In genomic region chrII:6303209-6303740, ce11 we compare ENCODE assay signal across 6 worm cellular contexts.
A peak's percentile ranks its signal among the peaks of the same experiment; 100 is the strongest.
TF ChIP-seq lines count a peak whose summit lies in the region.

C29F5.1 (plus strand) TSS chrII:6303525.

TF ChIP-seq in whole organism, L1 larva, 84 proteins besides CTCF, POLR2A, EP300 and RAD21 (continues in another document):
- TF ChIP-seq aly-2 (tag; optimal IDR thresholded peaks at IDR 0.05; lab: Kevin White, UChicago) (no peak), mdl-1 (tag; optimal IDR thresholded peaks at IDR 0.05; lab: Kevin White, UChicago) (peak in 1 of 2 experiments; percentile 0), nhr-12 (tag; optimal IDR thresholded peaks at IDR 0.05; lab: Kevin White, UChicago) (no peak), elt-2 (tag; optimal IDR thresholded peaks at IDR 0.05; lab: Kevin White, UChicago) (no peak), lsy-2 (tag; optimal IDR thresholded peaks at IDR 0.05; lab: Kevin White, UChicago) (peak in 1 of 2 experiments; percentile 2), ceh-88 (GFP tag; IDR thresholded peaks at IDR 0.05; lab: Robert Waterston, UW) (no peak), pag-3 (tag; optimal IDR thresholded peaks at IDR 0.05; lab: Kevin White, UChicago; ENCODE audit: borderline replicate concordance, insufficient read depth) (peak; percentile 11), C34B4.2 (tag; optimal IDR thresholded peaks at IDR 0.05; lab: Kevin White, UChicago) (no peak), lin-14 (GFP tag; optimal IDR thresholded peaks at IDR 0.05; lab: Kevin White, UChicago) (peak; percentile 89), dsc-1 (tag; optimal IDR thresholded peaks at IDR 0.05; lab: Kevin White, UChicago) (peak; percentile 34), efl-1 (optimal IDR thresholded peaks at IDR 0.05; lab: Kevin White, UChicago) (no peak), efl-1 (GFP tag; optimal IDR thresholded peaks at IDR 0.05 in 1 of 2; lab: Kevin White, UChicago) (peak in 1 of 2 experiments; percentile 92), rnt-1 (tag; optimal IDR thresholded peaks at IDR 0.05; lab: Kevin White, UChicago) (peak; percentile 50), Y116A8C.19 (tag; optimal IDR thresholded peaks at IDR 0.05; lab: Kevin White, UChicago; ENCODE audit: borderline replicate concordance) (no peak)

TF ChIP-seq in whole organism, L2 larva, 48 proteins besides CTCF, POLR2A, EP300 and RAD21 (continues in another document):
- TF ChIP-seq elt-1 (tag; optimal IDR thresholded peaks at IDR 0.05; lab: Kevin White, UChicago): no peak
- TF ChIP-seq nhr-6 (tag; optimal IDR thresholded peaks at IDR 0.05; lab: Kevin White, UChicago): no peak
- peak; percentile 46 for TF ChIP-seq nhr-129 (tag; optimal IDR thresholded peaks at IDR 0.05; lab: Kevin White, UChicago)
- no peak for TF ChIP-seq ceh-16 (tag; optimal IDR thresholded peaks at IDR 0.05; lab: Kevin White, UChicago)
- TF ChIP-seq blmp-1 (tag; optimal IDR thresholded peaks at IDR 0.05; lab: Kevin White, UChicago; ENCODE audit: insufficient read depth): no peak
- no peak for TF ChIP-seq sem-4 (tag; optimal IDR thresholded peaks at IDR 0.05; lab: Kevin White, UChicago)
- TF ChIP-seq lin-11 (tag; optimal IDR thresholded peaks at IDR 0.05; lab: Kevin White, UChicago): no peak
- no peak for TF ChIP-seq C34F6.9 (tag; optimal IDR thresholded peaks at IDR 0.05; lab: Kevin White, UChicago)
- TF ChIP-seq lin-13 (GFP tag; optimal IDR thresholded peaks at IDR 0.05; lab: Kevin White, UChicago): no peak
- TF ChIP-seq nhr-25 (tag; optimal IDR thresholded peaks at IDR 0.05; lab: Kevin White, UChicago): no peak
- TF ChIP-seq nhr-11 (tag; optimal IDR thresholded peaks at IDR 0.05; lab: Kevin White, UChicago): no peak
- no peak for TF ChIP-seq unc-62 (GFP tag; optimal IDR thresholded peaks at IDR 0.05; lab: Kevin White, UChicago)
- no peak for TF ChIP-seq alr-1 (tag; optimal IDR thresholded peaks at IDR 0.05; lab: Kevin White, UChicago)
- no peak for TF ChIP-seq lsy-2 (tag; optimal IDR thresholded peaks at IDR 0.05; lab: Kevin White, UChicago)
- TF ChIP-seq ztf-1 (GFP tag; conservative IDR thresholded peaks at IDR 0.05; lab: Robert Waterston, UW): no peak
- TF ChIP-seq F13H6.1 (tag; optimal IDR thresholded peaks at IDR 0.05; lab: Kevin White, UChicago): peak; percentile 11

TF ChIP-seq in whole organism, L3 larva, 47 proteins besides CTCF, POLR2A, EP300 and RAD21:
- TF ChIP-seq egl-5 (tag; optimal IDR thresholded peaks at IDR 0.05; lab: Kevin White, UChicago): peak; percentile 40
- no peak for TF ChIP-seq nhr-25 (tag; optimal IDR thresholded peaks at IDR 0.05; lab: Kevin White, UChicago)
- peak; percentile 1 for TF ChIP-seq nfya-1 (tag; optimal IDR thresholded peaks at IDR 0.05; lab: Kevin White, UChicago; ENCODE audit: insufficient read depth)
- TF ChIP-seq ZK546.5 (tag; optimal IDR thresholded peaks at IDR 0.05; lab: Kevin White, UChicago): no peak

TF ChIP-seq in whole organism, L4 larva, 104 proteins besides CTCF, POLR2A, EP300 and RAD21:
- TF ChIP-seq zfp-2 (tag; optimal IDR thresholded peaks at IDR 0.05; lab: Kevin White, UChicago): no peak
- TF ChIP-seq nhr-11 (tag; optimal IDR thresholded peaks at IDR 0.05; lab: Kevin White, UChicago): peak; percentile 36
- TF ChIP-seq nhr-28 (tag; optimal IDR thresholded peaks at IDR 0.05; lab: Kevin White, UChicago): peak; percentile 4
- 0 out of 2 replicates have a peak, but pooled peaks have one; percentile 41 for TF ChIP-seq ZK337.2 (GFP tag; IDR thresholded peaks at IDR 0.05; lab: Robert Waterston, UW)
- peak in 1 of 2 experiments; percentile 18 for TF ChIP-seq daf-16 (GFP tag; optimal IDR thresholded peaks at IDR 0.05; lab: Kevin White, UChicago)
- TF ChIP-seq daf-16 (tag; optimal IDR thresholded peaks at IDR 0.05; lab: Kevin White, UChicago): no peak
- no peak for TF ChIP-seq lin-13 (GFP tag; optimal IDR thresholded peaks at IDR 0.05; lab: Kevin White, UChicago)
- TF ChIP-seq attf-4 (tag; optimal IDR thresholded peaks at IDR 0.05; lab: Kevin White, UChicago): no peak
- TF ChIP-seq zip-11 (GFP tag; IDR thresholded peaks at IDR 0.05; lab: Robert Waterston, UW): no peak
- no peak for TF ChIP-seq zag-1 (tag; optimal IDR thresholded peaks at IDR 0.05; lab: Kevin White, UChicago)

TF ChIP-seq in whole organism, late embryonic, 69 proteins besides CTCF, POLR2A, EP300 and RAD21:
- TF ChIP-seq nhr-232 (tag; optimal IDR thresholded peaks at IDR 0.05; lab: Kevin White, UChicago): no peak
- TF ChIP-seq rnt-1 (tag; optimal IDR thresholded peaks at IDR 0.05; lab: Kevin White, UChicago): peak; percentile 29
- peak; percentile 9 for TF ChIP-seq unc-55 (GFP tag; optimal IDR thresholded peaks at IDR 0.05; lab: Kevin White, UChicago)
- peak; percentile 69 for TF ChIP-seq ceh-18 (tag; optimal IDR thresholded peaks at IDR 0.05; lab: Kevin White, UChicago)
TF ChIP-seq in whole organism, late embryonic: peak in this region for 3.

TF ChIP-seq in whole organism, mixed stage, embryonic, 35 proteins besides CTCF, POLR2A, EP300 and RAD21:
- TF ChIP-seq hlh-1 (tag; optimal IDR thresholded peaks at IDR 0.05; lab: Kevin White, UChicago) (peak; percentile 70), unc-62 (GFP tag; optimal IDR thresholded peaks at IDR 0.05; lab: Kevin White, UChicago) (peak; percentile 31), unc-120 (tag; optimal IDR thresholded peaks at IDR 0.05; lab: Kevin White, UChicago; ENCODE audit: poor library complexity, severe bottlenecking) (peak; percentile 17), cnd-1 (tag; optimal IDR thresholded peaks at IDR 0.05; lab: Kevin White, UChicago) (no peak)

Comparison
In these comparisons a context has a peak if more than half of its experiments do, and no peak if none do; other contexts are left out.
1. Of the 29 proteins assayed by ChIP-seq in both whole organism, L4 larva and whole organism, L1 larva: peak only in whole organism, L4 larva: nhr-11 and nhr-28; only in whole organism, L1 larva: none; in both: none; in neither: 25; mixed calls (peak in some experiments, not most) for 2.